In genomic region chrIII:8411976-8412375, ce11 we compare ENCODE assay signal across 3 worm cellular contexts.
TF ChIP-seq lines count a peak whose summit lies in the region.

No protein-coding gene starts in this region.

TF ChIP-seq in whole organism, L1 larva, 84 proteins besides CTCF, POLR2A, EP300 and RAD21 (continued from another document):
- TF ChIP-seq aly-2 (tag; optimal IDR thresholded peaks at IDR 0.05; lab: Kevin White, UChicago) (no peak), lin-15B (tag; optimal IDR thresholded peaks at IDR 0.05; lab: Kevin White, UChicago) (peak; percentile 24), lin-13 (GFP tag; optimal IDR thresholded peaks at IDR 0.05; lab: Kevin White, UChicago) (peak; percentile 50), lin-35 (GFP tag; optimal IDR thresholded peaks at IDR 0.05; lab: Kevin White, UChicago) (peak; percentile 67 to 77), unc-130 (tag; optimal IDR thresholded peaks at IDR 0.05; lab: Kevin White, UChicago) (no peak), nhr-11 (tag; optimal IDR thresholded peaks at IDR 0.05; lab: Kevin White, UChicago) (no peak), snu-23 (GFP tag; optimal IDR thresholded peaks at IDR 0.05; lab: Kevin White, UChicago) (peak; percentile 69), mep-1 (tag; optimal IDR thresholded peaks at IDR 0.05; lab: Kevin White, UChicago) (peak; percentile 97), isw-1 (GFP tag; IDR thresholded peaks at IDR 0.05; lab: Robert Waterston, UW) (peak; percentile 43), blmp-1 (tag; optimal IDR thresholded peaks at IDR 0.05; lab: Kevin White, UChicago) (peak; percentile 85), ztf-4 (tag; optimal IDR thresholded peaks at IDR 0.05; lab: Kevin White, UChicago) (peak; percentile 15), lin-39 (tag; optimal IDR thresholded peaks at IDR 0.05; lab: Kevin White, UChicago) (no peak), swsn-7 (tag; optimal IDR thresholded peaks at IDR 0.05; lab: Kevin White, UChicago) (peak; percentile 58), aha-1 (tag; optimal IDR thresholded peaks at IDR 0.05; lab: Kevin White, UChicago) (no peak), fos-1 (tag; optimal IDR thresholded peaks at IDR 0.05; lab: Kevin White, UChicago) (peak; percentile 63), skn-1 (tag; optimal IDR thresholded peaks at IDR 0.05; lab: Kevin White, UChicago) (peak; percentile 88), unc-86 (tag; optimal IDR thresholded peaks at IDR 0.05; lab: Kevin White, UChicago) (peak; percentile 66), lsy-2 (tag; optimal IDR thresholded peaks at IDR 0.05; lab: Kevin White, UChicago) (peak; percentile 84 to 93), elt-3 (tag; optimal IDR thresholded peaks at IDR 0.05; lab: Kevin White, UChicago) (no peak), nhr-90 (tag; optimal IDR thresholded peaks at IDR 0.05; lab: Kevin White, UChicago; ENCODE audit: poor library complexity) (peak; percentile 22), nhr-77 (tag; optimal IDR thresholded peaks at IDR 0.05; lab: Kevin White, UChicago) (peak; percentile 35), nhr-84 (tag; optimal IDR thresholded peaks at IDR 0.05; lab: Kevin White, UChicago) (no peak), nhr-71 (tag; optimal IDR thresholded peaks at IDR 0.05; lab: Kevin White, UChicago) (peak; percentile 72), nhr-47 (tag; optimal IDR thresholded peaks at IDR 0.05; lab: Kevin White, UChicago) (peak; percentile 52), mdl-1 (tag; optimal IDR thresholded peaks at IDR 0.05; lab: Kevin White, UChicago) (peak in 1 of 2 experiments; percentile 29), xbp-1 (tag; optimal IDR thresholded peaks at IDR 0.05; lab: Kevin White, UChicago) (peak; percentile 44), pqm-1 (tag; optimal IDR thresholded peaks at IDR 0.05; lab: Kevin White, UChicago) (no peak), fkh-10 (GFP tag; optimal IDR thresholded peaks at IDR 0.05; lab: Kevin White, UChicago) (peak; percentile 54), nhr-20 (tag; optimal IDR thresholded peaks at IDR 0.05; lab: Kevin White, UChicago) (peak; percentile 55), jun-1 (tag; optimal IDR thresholded peaks at IDR 0.05; lab: Kevin White, UChicago) (peak; percentile 57), C16A3.4 (tag; optimal IDR thresholded peaks at IDR 0.05; lab: Kevin White, UChicago) (no peak), snpc-4 (tag; optimal IDR thresholded peaks at IDR 0.05; lab: Kevin White, UChicago) (peak; percentile 61)

TF ChIP-seq in whole organism, L3 larva, 47 proteins besides CTCF, POLR2A, EP300 and RAD21 (continued from another document):
- no peak for TF ChIP-seq nhr-237 (tag; optimal IDR thresholded peaks at IDR 0.05; lab: Kevin White, UChicago)
- no peak for TF ChIP-seq ztf-11 (tag; optimal IDR thresholded peaks at IDR 0.05; lab: Kevin White, UChicago)
- peak; percentile 23 for TF ChIP-seq R02D3.7 (tag; optimal IDR thresholded peaks at IDR 0.05; lab: Kevin White, UChicago)
- TF ChIP-seq nfya-1 (tag; optimal IDR thresholded peaks at IDR 0.05; lab: Kevin White, UChicago; ENCODE audit: insufficient read depth): peak; percentile 99
- TF ChIP-seq ceh-82 (tag; optimal IDR thresholded peaks at IDR 0.05; lab: Kevin White, UChicago): no peak
- peak; percentile 65 for TF ChIP-seq elt-2 (tag; optimal IDR thresholded peaks at IDR 0.05; lab: Kevin White, UChicago)
- TF ChIP-seq ztf-4 (tag; optimal IDR thresholded peaks at IDR 0.05; lab: Kevin White, UChicago): no peak
- peak; percentile 82 for TF ChIP-seq snpc-4 (tag; optimal IDR thresholded peaks at IDR 0.05; lab: Kevin White, UChicago)
- peak; percentile 35 for TF ChIP-seq skn-1 (tag; optimal IDR thresholded peaks at IDR 0.05; lab: Kevin White, UChicago)
- no peak for TF ChIP-seq daf-12 (tag; optimal IDR thresholded peaks at IDR 0.05; lab: Kevin White, UChicago)
- no peak for TF ChIP-seq nhr-77 (tag; optimal IDR thresholded peaks at IDR 0.05; lab: Kevin White, UChicago)
- peak; percentile 59 for TF ChIP-seq ceh-28 (tag; optimal IDR thresholded peaks at IDR 0.05; lab: Kevin White, UChicago)
- TF ChIP-seq fkh-10 (GFP tag; optimal IDR thresholded peaks at IDR 0.05; lab: Kevin White, UChicago): peak; percentile 75
- no peak for TF ChIP-seq nhr-12 (tag; optimal IDR thresholded peaks at IDR 0.05; lab: Kevin White, UChicago)

TF ChIP-seq in whole organism, young adult, 124 proteins besides CTCF, POLR2A, EP300 and RAD21 (continued from another document):
- TF ChIP-seq ztf-3 (GFP tag; optimal IDR thresholded peaks at IDR 0.05; lab: Kevin White, UChicago): no peak
- TF ChIP-seq egrh-3 (GFP tag; IDR thresholded peaks at IDR 0.05; lab: Robert Waterston, UW): peak; percentile 23; the same call in 1 of the 2 replicates
- no peak for TF ChIP-seq F52B5.7 (tag; optimal IDR thresholded peaks at IDR 0.05; lab: Kevin White, UChicago)
- no peak for TF ChIP-seq Y53G8AR.9 (GFP tag; conservative IDR thresholded peaks at IDR 0.05; lab: Robert Waterston, UW)
- TF ChIP-seq nhr-90 (tag; optimal IDR thresholded peaks at IDR 0.05; lab: Kevin White, UChicago): no peak
- no peak for TF ChIP-seq atf-7 (tag; optimal IDR thresholded peaks at IDR 0.05; lab: Kevin White, UChicago)
- no peak for TF ChIP-seq efl-1 (GFP tag; optimal IDR thresholded peaks at IDR 0.05; lab: Kevin White, UChicago)
- no peak for TF ChIP-seq sea-2 (GFP tag; IDR thresholded peaks at IDR 0.05; lab: Robert Waterston, UW)
- peak; percentile 62 for TF ChIP-seq ztf-18 (tag; optimal IDR thresholded peaks at IDR 0.05; lab: Kevin White, UChicago)
- TF ChIP-seq lsy-27 (tag; optimal IDR thresholded peaks at IDR 0.05; lab: Kevin White, UChicago; ENCODE audit: borderline replicate concordance, insufficient read depth): no peak
- no peak for TF ChIP-seq pbrm-1 (GFP tag; IDR thresholded peaks at IDR 0.05; lab: Robert Waterston, UW)
- TF ChIP-seq tlf-1 (GFP tag; optimal IDR thresholded peaks at IDR 0.05; lab: Kevin White, UChicago): no peak
- peak; percentile 35 for TF ChIP-seq ceh-27 (GFP tag; optimal IDR thresholded peaks at IDR 0.05; lab: Kevin White, UChicago)
- TF ChIP-seq pha-4 (tag; optimal IDR thresholded peaks at IDR 0.05; lab: Kevin White, UChicago): peak; percentile 56
- no peak for TF ChIP-seq die-1 (tag; optimal IDR thresholded peaks at IDR 0.05; lab: Kevin White, UChicago)
- TF ChIP-seq F39B2.1 (GFP tag; IDR thresholded peaks at IDR 0.05; lab: Robert Waterston, UW): no peak
- TF ChIP-seq F57C9.4 (tag; optimal IDR thresholded peaks at IDR 0.05; lab: Kevin White, UChicago): no peak
- no peak for TF ChIP-seq bed-1 (GFP tag; IDR thresholded peaks at IDR 0.05; lab: Robert Waterston, UW)
- no peak for TF ChIP-seq chd-7 (tag; optimal IDR thresholded peaks at IDR 0.05; lab: Kevin White, UChicago)
- no peak for TF ChIP-seq zfh-2 (GFP tag; conservative IDR thresholded peaks at IDR 0.05; lab: Robert Waterston, UW)
- TF ChIP-seq F23B12.7 (tag; optimal IDR thresholded peaks at IDR 0.05; lab: Kevin White, UChicago; ENCODE audit: insufficient read depth): peak; percentile 13
- TF ChIP-seq attf-5 (GFP tag; optimal IDR thresholded peaks at IDR 0.05; lab: Kevin White, UChicago): peak; percentile 88
- no peak for TF ChIP-seq xnd-1 (tag; optimal IDR thresholded peaks at IDR 0.05; lab: Kevin White, UChicago)
- TF ChIP-seq lin-40 (tag; optimal IDR thresholded peaks at IDR 0.05; lab: Kevin White, UChicago): peak; percentile 41
- no peak for TF ChIP-seq B0035.1 (tag; optimal IDR thresholded peaks at IDR 0.05; lab: Kevin White, UChicago)
- no peak for TF ChIP-seq hlh-26 (GFP tag; conservative IDR thresholded peaks at IDR 0.05; lab: Robert Waterston, UW)
- TF ChIP-seq lsl-1 (GFP tag; optimal IDR thresholded peaks at IDR 0.05; lab: Kevin White, UChicago): no peak
- no peak for TF ChIP-seq ztf-6 (GFP tag; IDR thresholded peaks at IDR 0.05; lab: Robert Waterston, UW)
- no peak for TF ChIP-seq C06A6.2 (GFP tag; conservative IDR thresholded peaks at IDR 0.05; lab: Robert Waterston, UW)
- TF ChIP-seq nfya-2 (GFP tag; IDR thresholded peaks at IDR 0.05; lab: Robert Waterston, UW): no peak
- TF ChIP-seq rec-8 (tag; optimal IDR thresholded peaks at IDR 0.05; lab: Kevin White, UChicago): no peak
- no peak for TF ChIP-seq ztf-26 (tag; optimal IDR thresholded peaks at IDR 0.05; lab: Kevin White, UChicago)
- TF ChIP-seq mel-28 (tag; optimal IDR thresholded peaks at IDR 0.05; lab: Kevin White, UChicago; ENCODE audit: borderline replicate concordance): no peak
- TF ChIP-seq K12H6.12 (tag; optimal IDR thresholded peaks at IDR 0.05; lab: Kevin White, UChicago): peak; percentile 67
- 0 out of 2 replicates have a peak, but pooled peaks have one; percentile 43 for TF ChIP-seq nfyb-1 (GFP tag; IDR thresholded peaks at IDR 0.05; lab: Robert Waterston, UW)
- peak; percentile 47; the same call in 1 of the 2 replicates for TF ChIP-seq B0336.3 (GFP tag; IDR thresholded peaks at IDR 0.05; lab: Robert Waterston, UW)
- TF ChIP-seq him-1 (tag; optimal IDR thresholded peaks at IDR 0.05; lab: Kevin White, UChicago): peak; percentile 6
- TF ChIP-seq Y56A3A.18 (GFP tag; IDR thresholded peaks at IDR 0.05; lab: Robert Waterston, UW): 0 out of 2 replicates have a peak, but pooled peaks have one; percentile 48
